Worm (Caenorhabditis elegans) whole organism, mixed stage, embryonic: ENCODE measurements around the gene D1086.21.

Experiments
- blmp-1 ChIP-seq: fragments of 150-350 bp; optimal IDR thresholded peaks from 2 replicates; lab custom pipeline; 2014; ENCODE audit warnings: missing biosample characterization, missing genetic modification characterization
- elt-1 ChIP-seq: sonication (generic microtip); optimal IDR thresholded peaks from 2 replicates; lab custom pipeline; 2017; ENCODE audit warnings: missing genetic modification characterization, mild to moderate bottlenecking, missing compliant biosample characterization, antibody characterized with exemption, moderate library complexity, borderline replicate concordance; ENCODE audit not compliant: insufficient read depth
- nhr-2 ChIP-seq: fragments of 150-350 bp; optimal IDR thresholded peaks from 2 replicates; lab custom pipeline; 2014; ENCODE audit warnings: missing biosample characterization, missing genetic modification characterization
- nhr-237 ChIP-seq: fragments of 150-350 bp; optimal IDR thresholded peaks from 2 replicates; lab custom pipeline; 2014; ENCODE audit warnings: missing biosample characterization, missing genetic modification characterization
- nhr-28 ChIP-seq: fragments of 150-350 bp; optimal IDR thresholded peaks from 2 replicates; lab custom pipeline; 2014; ENCODE audit warnings: missing biosample characterization, missing genetic modification characterization
- unc-62 ChIP-seq: fragments of 150-350 bp; optimal IDR thresholded peaks from 2 replicates; lab custom pipeline; 2014; ENCODE audit warnings: missing biosample characterization, missing genetic modification reagents, missing genetic modification characterization

ce11 chrV:14107511-14107910 is 43.0 kb downstream of the D1086.21 start, which contains the start of gene H39E23.3:
- TF ChIP-seq unc-62 (no peak), nhr-28 (tag; lab: Kevin White, UChicago) (no peak), elt-1 (tag; lab: Kevin White, UChicago) (no peak), nhr-2 (tag; lab: Kevin White, UChicago) (no peak), blmp-1 (tag; lab: Kevin White, UChicago) (no peak), nhr-237 (tag; lab: Kevin White, UChicago) (no peak)
